Fruit fly (Drosophila melanogaster): Measurements from ENCODE around the gene Setd3.

Setd3 gene

DNA sequence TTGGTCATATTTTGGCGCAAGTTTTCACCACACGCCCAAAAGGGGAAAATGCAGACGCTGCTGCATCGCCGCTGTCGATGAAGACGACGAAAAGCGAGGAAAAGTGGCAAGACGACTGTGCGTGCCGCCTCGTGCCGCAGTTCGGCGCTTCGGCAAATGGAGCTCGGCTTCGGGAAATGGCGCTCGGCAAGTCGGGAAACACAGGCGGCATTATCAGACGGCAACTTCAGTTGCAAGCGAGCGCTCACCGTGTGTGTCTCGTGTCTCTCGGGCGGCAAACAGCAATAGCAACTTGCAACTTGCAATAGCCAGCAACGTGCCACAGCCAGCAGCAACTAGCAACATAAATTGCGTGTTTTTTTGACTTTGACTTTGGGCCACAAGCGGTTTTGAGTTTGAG, 60.5 kb downstream of the Setd3 start, which contains the start of gene CG14431:
Gene CG14431 (plus strand): TSS at position 200 of the 400 bp plus-strand sequence.
- TF ChIP-seq CG1620 (GFP tag; optimal IDR thresholded peaks at IDR 0.05): no peak
- no peak for TF ChIP-seq cic (GFP tag; optimal IDR thresholded peaks at IDR 0.05)
- TF ChIP-seq toe (GFP tag; optimal IDR thresholded peaks at IDR 0.05): no peak
- no peak for TF ChIP-seq CG33017 (tag; optimal IDR thresholded peaks at IDR 0.05)
- no peak for TF ChIP-seq CG11617 (GFP tag; optimal IDR thresholded peaks at IDR 0.05)
- TF ChIP-seq pad (GFP tag; optimal IDR thresholded peaks at IDR 0.05): no peak
- no peak for TF ChIP-seq bab1 (GFP tag; optimal IDR thresholded peaks at IDR 0.05)
- TF ChIP-seq CG7045 (GFP tag; optimal IDR thresholded peaks at IDR 0.05): no peak
- no peak for TF ChIP-seq cnc (optimal IDR thresholded peaks at IDR 0.05)
- TF ChIP-seq CG5204 (GFP tag; optimal IDR thresholded peaks at IDR 0.05): no peak
- TF ChIP-seq Mnt (GFP tag; optimal IDR thresholded peaks at IDR 0.05): no peak
- TF ChIP-seq ovo (GFP tag; optimal IDR thresholded peaks at IDR 0.05): no peak
- TF ChIP-seq CG7101 (tag; optimal IDR thresholded peaks at IDR 0.05): no peak

Measured in whole organism, adult.